Worm (Caenorhabditis elegans) whole organism, young adult: ENCODE measurements around the gene ZK666.4.

Source experiments
- B0035.1 ChIP-seq: sonication (generic microtip); optimal IDR thresholded peaks from 2 replicates; lab custom pipeline; 2016; ENCODE audit warnings: missing genetic modification characterization, mild to moderate bottlenecking, missing compliant biosample characterization, missing genotype, missing genetic modification reagents
- B0261.1 ChIP-seq: sonication (generic microtip); optimal IDR thresholded peaks from 2 replicates; lab custom pipeline; 2016; ENCODE audit warnings: mild to moderate bottlenecking, missing genetic modification characterization, moderate library complexity, missing compliant biosample characterization
- C17E4.6 ChIP-seq: fragments of 200-800 bp; sonication (Bioruptor generic); IDR thresholded peaks from 2 replicates; pipeline ENCODE4 v1.3.6; 2022; ENCODE audit warnings: missing genetic modification reagents, missing genetic modification characterization, missing compliant biosample characterization
- F33H1.4 ChIP-seq: fragments of 200-800 bp; sonication (Bioruptor generic); IDR thresholded peaks from 2 replicates; pipeline ENCODE4 v1.3.6; 2022; ENCODE audit warnings: missing genetic modification reagents, missing genetic modification characterization, missing compliant biosample characterization
- F39B2.1 ChIP-seq: fragments of 200-800 bp; sonication (Bioruptor generic); IDR thresholded peaks from 2 replicates; pipeline ENCODE4 v1.3.6; 2022; ENCODE audit warnings: missing genetic modification reagents, missing genetic modification characterization, missing compliant biosample characterization
- F55B11.4 ChIP-seq: sonication (generic microtip); optimal IDR thresholded peaks from 2 replicates; lab custom pipeline; 2016; ENCODE audit warnings: missing compliant biosample characterization, missing genetic modification characterization, borderline replicate concordance; ENCODE audit not compliant: insufficient read depth
- F57A8.1 ChIP-seq: fragments of 200-800 bp; sonication (Bioruptor generic); optimal IDR thresholded peaks from 2 replicates; lab custom pipeline; 2018; ENCODE audit warnings: mild to moderate bottlenecking, missing genetic modification characterization, moderate library complexity, missing compliant biosample characterization
- F57C9.4 ChIP-seq: sonication (generic microtip); optimal IDR thresholded peaks from 2 replicates; lab custom pipeline; 2017; ENCODE audit warnings: mild to moderate bottlenecking, missing genetic modification characterization, missing compliant biosample characterization
- T07F8.4 ChIP-seq: sonication (generic microtip); optimal IDR thresholded peaks from 2 replicates; lab custom pipeline; 2016; ENCODE audit warnings: mild to moderate bottlenecking, missing genetic modification characterization, moderate library complexity, missing compliant biosample characterization
- Y79H2A.3 ChIP-seq: fragments of 200-800 bp; sonication (Bioruptor generic); conservative IDR thresholded peaks from 2 replicates; pipeline ENCODE4 v1.3.6; 2022; ENCODE audit warnings: missing genetic modification reagents, missing genetic modification characterization, missing compliant biosample characterization
- ZK185.1 ChIP-seq: sonication (generic microtip); optimal IDR thresholded peaks from 2 replicates; lab custom pipeline; 2016; ENCODE audit warnings: mild to moderate bottlenecking, missing genetic modification characterization, missing compliant biosample characterization; ENCODE audit not compliant: poor library complexity, severe bottlenecking
- akir-1 ChIP-seq: fragments of 200-800 bp; sonication (Bioruptor generic); optimal IDR thresholded peaks from 2 replicates; lab custom pipeline; 2018; ENCODE audit warnings: mild to moderate bottlenecking, missing genetic modification characterization, moderate library complexity, missing compliant biosample characterization
- atf-7 ChIP-seq: sonication (generic microtip); optimal IDR thresholded peaks from 2 replicates; lab custom pipeline; 2017; ENCODE audit warnings: mild to moderate bottlenecking, missing genetic modification characterization, missing compliant biosample characterization
- athp-1 ChIP-seq: sonication (generic microtip); optimal IDR thresholded peaks from 2 replicates; lab custom pipeline; 2017; ENCODE audit warnings: mild to moderate bottlenecking, missing genetic modification characterization, missing compliant biosample characterization
- attf-6 ChIP-seq: fragments of 200-800 bp; sonication (Bioruptor generic); IDR thresholded peaks from 2 replicates; pipeline ENCODE4 v1.3.6; 2022; ENCODE audit warnings: missing genetic modification reagents, missing genetic modification characterization, missing compliant biosample characterization
- bed-2 ChIP-seq: fragments of 200-800 bp; sonication (Bioruptor generic); IDR thresholded peaks from 2 replicates; pipeline ENCODE4 v1.3.6; 2022; ENCODE audit warnings: missing genetic modification reagents, missing genetic modification characterization, missing compliant biosample characterization
- ceh-40 ChIP-seq: fragments of 200-800 bp; sonication (Bioruptor generic); IDR thresholded peaks from 2 replicates; pipeline ENCODE4 v1.3.6; 2022; ENCODE audit warnings: missing genetic modification characterization, missing compliant biosample characterization
- ceh-58 ChIP-seq: fragments of 200-800 bp; sonication (Bioruptor generic); IDR thresholded peaks from 2 replicates; pipeline ENCODE4 v1.3.6; 2022; ENCODE audit warnings: missing genetic modification characterization, missing compliant biosample characterization
- die-1 ChIP-seq: sonication (generic microtip); optimal IDR thresholded peaks from 2 replicates; lab custom pipeline; 2016; ENCODE audit warnings: missing genotype, mild to moderate bottlenecking, missing genetic modification characterization, missing compliant biosample characterization
- dpl-1 ChIP-seq: fragments of 150-350 bp; optimal IDR thresholded peaks from 2 replicates; lab custom pipeline; 2014; ENCODE audit warnings: missing biosample characterization, missing genetic modification reagents, missing genetic modification characterization
- egl-44 ChIP-seq: fragments of 200-800 bp; sonication (Bioruptor generic); IDR thresholded peaks from 2 replicates; pipeline ENCODE4 v1.3.6; 2022; ENCODE audit warnings: missing genetic modification reagents, missing genetic modification characterization, missing compliant biosample characterization
- egrh-3 ChIP-seq: fragments of 200-800 bp; sonication (Bioruptor generic); IDR thresholded peaks from 2 replicates; pipeline ENCODE4 v1.3.6; 2022; ENCODE audit warnings: missing genetic modification reagents, missing genetic modification characterization, missing compliant biosample characterization
- hlh-26 ChIP-seq: fragments of 200-800 bp; sonication (Bioruptor generic); conservative IDR thresholded peaks from 2 replicates; pipeline ENCODE4 v1.3.6; 2022; ENCODE audit warnings: missing genetic modification reagents, missing genetic modification characterization, missing compliant biosample characterization
- hrde-1 ChIP-seq: sonication (generic microtip); optimal IDR thresholded peaks from 2 replicates; lab custom pipeline; 2016; ENCODE audit warnings: missing genetic modification characterization, mild to moderate bottlenecking, missing compliant biosample characterization, moderate library complexity, missing genotype, missing genetic modification reagents, borderline replicate concordance
- let-607 ChIP-seq, 2 experiments: fragments of 200-800 bp in 1 of 2; sonication (Bioruptor generic) in 1 of 2; sonication (generic microtip) in 1 of 2; optimal IDR thresholded peaks; 2 replicates each; lab custom pipeline; 2016 to 2018; ENCODE audit warnings: mild to moderate bottlenecking in 2 of 2, missing compliant biosample characterization in 2 of 2, missing genetic modification characterization in 2 of 2, moderate library complexity in 2 of 2, missing genotype in 1 of 2
- lin-26 ChIP-seq: fragments of 200-800 bp; sonication (Bioruptor generic); IDR thresholded peaks from 2 replicates; pipeline ENCODE4 v1.3.6; 2022; ENCODE audit warnings: missing genetic modification reagents, missing genetic modification characterization, missing compliant biosample characterization
- lin-54 ChIP-seq: fragments of 200-800 bp; sonication (Bioruptor generic); optimal IDR thresholded peaks from 2 replicates; lab custom pipeline; 2018; ENCODE audit warnings: mild to moderate bottlenecking, missing genetic modification characterization, missing compliant biosample characterization
- lir-1 ChIP-seq: fragments of 200-800 bp; sonication (Bioruptor generic); conservative IDR thresholded peaks from 2 replicates; pipeline ENCODE4 v1.3.6; 2022; ENCODE audit warnings: missing genetic modification reagents, missing genetic modification characterization, missing compliant biosample characterization
- lsl-1 ChIP-seq: fragments of 200-800 bp; sonication (Bioruptor generic); optimal IDR thresholded peaks from 2 replicates; lab custom pipeline; 2018; ENCODE audit warnings: mild to moderate bottlenecking, missing genetic modification characterization, moderate library complexity, missing compliant biosample characterization
- madf-3 ChIP-seq: fragments of 200-800 bp; sonication (Bioruptor generic); IDR thresholded peaks from 2 replicates; pipeline ENCODE4 v1.3.6; 2022; ENCODE audit warnings: missing genetic modification reagents, missing genetic modification characterization, missing compliant biosample characterization
- madf-6 ChIP-seq: fragments of 200-800 bp; sonication (Bioruptor generic); IDR thresholded peaks from 2 replicates; pipeline ENCODE4 v1.3.6; 2022; ENCODE audit warnings: missing genetic modification reagents, missing genetic modification characterization, missing compliant biosample characterization
- madf-8 ChIP-seq: fragments of 200-800 bp; sonication (Bioruptor generic); conservative IDR thresholded peaks from 2 replicates; pipeline ENCODE4 v1.3.6; 2022; ENCODE audit warnings: missing genetic modification reagents, missing genetic modification characterization, missing compliant biosample characterization
- mel-28 ChIP-seq: sonication (generic microtip); optimal IDR thresholded peaks from 2 replicates; lab custom pipeline; 2016; ENCODE audit warnings: borderline replicate concordance, mild to moderate bottlenecking, missing genetic modification characterization, missing compliant biosample characterization
- mes-4 ChIP-seq: sonication (generic microtip); optimal IDR thresholded peaks from 2 replicates; lab custom pipeline; 2016; ENCODE audit warnings: missing genotype, missing genetic modification characterization, missing compliant biosample characterization
- nfyb-1 ChIP-seq: fragments of 200-800 bp; sonication (Bioruptor generic); IDR thresholded peaks from 2 replicates; pipeline ENCODE4 v1.3.6; 2022; ENCODE audit warnings: missing genetic modification reagents, missing genetic modification characterization, missing compliant biosample characterization
- nhr-120 ChIP-seq: fragments of 200-800 bp; sonication (Bioruptor generic); IDR thresholded peaks from 2 replicates; pipeline ENCODE4 v1.3.6; 2022; ENCODE audit warnings: missing genetic modification characterization, missing compliant biosample characterization
- nhr-179 ChIP-seq: sonication (generic microtip); optimal IDR thresholded peaks from 2 replicates; lab custom pipeline; 2016; ENCODE audit warnings: mild to moderate bottlenecking, missing genetic modification characterization, missing compliant biosample characterization
- nhr-27 ChIP-seq: fragments of 200-800 bp; sonication (Bioruptor generic); optimal IDR thresholded peaks from 2 replicates; lab custom pipeline; 2018; ENCODE audit warnings: mild to moderate bottlenecking, missing genetic modification characterization, moderate library complexity, missing compliant biosample characterization
- nhr-80 ChIP-seq: sonication (generic microtip); optimal IDR thresholded peaks from 2 replicates; lab custom pipeline; 2016; ENCODE audit warnings: missing genetic modification characterization, missing compliant biosample characterization
- pbrm-1 ChIP-seq: fragments of 200-800 bp; sonication (Bioruptor generic); IDR thresholded peaks from 2 replicates; pipeline ENCODE4 v1.3.6; 2022; ENCODE audit warnings: missing genetic modification reagents, missing genetic modification characterization, missing compliant biosample characterization
- pha-4 ChIP-seq: fragments of 150-350 bp; sonication (generic microtip); optimal IDR thresholded peaks from 2 replicates; lab custom pipeline; 2014; ENCODE audit warnings: missing biosample characterization, missing genetic modification reagents, missing genetic modification characterization
- repo-1 ChIP-seq: sonication (generic microtip); optimal IDR thresholded peaks from 2 replicates; lab custom pipeline; 2017; ENCODE audit warnings: mild to moderate bottlenecking, missing genetic modification characterization, missing compliant biosample characterization
- snpc-1.1 ChIP-seq: sonication (generic microtip); optimal IDR thresholded peaks from 2 replicates; lab custom pipeline; 2017; ENCODE audit warnings: missing genetic modification characterization, mild to moderate bottlenecking, missing compliant biosample characterization, antibody characterized with exemption, moderate library complexity, missing genotype, missing genetic modification reagents; ENCODE audit not compliant: insufficient read depth
- snpc-1.3 ChIP-seq: sonication (generic microtip); optimal IDR thresholded peaks from 2 replicates; lab custom pipeline; 2017; ENCODE audit warnings: missing genetic modification characterization, mild to moderate bottlenecking, missing compliant biosample characterization, antibody characterized with exemption, moderate library complexity, missing genotype, missing genetic modification reagents; ENCODE audit not compliant: insufficient read depth
- snpc-3.4 ChIP-seq: sonication (generic microtip); optimal IDR thresholded peaks from 2 replicates; lab custom pipeline; 2017; ENCODE audit warnings: missing genetic modification characterization, mild to moderate bottlenecking, missing compliant biosample characterization, antibody characterized with exemption, moderate library complexity, missing genotype, missing genetic modification reagents
- snpc-4 ChIP-seq, 5 experiments: fragments of 150-350 bp in 1 of 5; sonication (generic microtip) in 4 of 5; optimal IDR thresholded peaks; 2 replicates each; lab custom pipeline; 2014 to 2018; ENCODE audit warnings: missing genetic modification characterization in 5 of 5, missing biosample characterization in 3 of 5, antibody characterized with exemption in 2 of 5, mild to moderate bottlenecking in 2 of 5, missing compliant biosample characterization in 2 of 5, missing genotype in 2 of 5, moderate library complexity in 2 of 5, missing genetic modification reagents in 1 of 5
- somi-1 ChIP-seq: fragments of 200-800 bp; sonication (Bioruptor generic); optimal IDR thresholded peaks from 2 replicates; lab custom pipeline; 2018; ENCODE audit warnings: mild to moderate bottlenecking, missing genetic modification characterization, missing compliant biosample characterization

Gene ZK666.4

ce11 chrII:10450335-10450734 lies 26.7 kb upstream of the ZK666.4 start:
- TF ChIP-seq B0035.1 (tag; lab: Kevin White, UChicago): no peak
- TF ChIP-seq nhr-27 (tag; lab: Kevin White, UChicago): no peak
- no peak for TF ChIP-seq F33H1.4 (GFP tag; lab: Robert Waterston, UW)
- TF ChIP-seq snpc-1.3 (tag; lab: Kevin White, UChicago): no peak
- TF ChIP-seq somi-1 (GFP tag; lab: Kevin White, UChicago): no peak
- no peak for TF ChIP-seq T07F8.4 (tag; lab: Kevin White, UChicago)
- TF ChIP-seq let-607 (tag; optimal IDR thresholded peaks at IDR 0.05; lab: Kevin White, UChicago): no peak
- no peak for TF ChIP-seq pbrm-1 (GFP tag; lab: Robert Waterston, UW)
- TF ChIP-seq lin-54 (GFP tag; lab: Kevin White, UChicago): no peak
- TF ChIP-seq F57A8.1 (GFP tag; lab: Kevin White, UChicago): no peak
- TF ChIP-seq snpc-3.4 (tag; lab: Kevin White, UChicago): no peak
- no peak for TF ChIP-seq nhr-179 (tag; lab: Kevin White, UChicago)
- peak; percentile 66; the same call in 1 of the 2 replicates for TF ChIP-seq nfyb-1 (GFP tag; lab: Robert Waterston, UW)
- no peak for TF ChIP-seq snpc-1.1
- no peak for TF ChIP-seq mes-4
- no peak for TF ChIP-seq egrh-3 (GFP tag; lab: Robert Waterston, UW)
- no peak for TF ChIP-seq madf-3 (GFP tag; lab: Robert Waterston, UW)
- TF ChIP-seq lin-26 (GFP tag; lab: Robert Waterston, UW): no peak
- no peak for TF ChIP-seq akir-1 (GFP tag; lab: Kevin White, UChicago)
- TF ChIP-seq F57C9.4 (tag; lab: Kevin White, UChicago): no peak
- no peak for TF ChIP-seq nhr-80 (tag; lab: Kevin White, UChicago)
- TF ChIP-seq ceh-58 (GFP tag; lab: Robert Waterston, UW): no peak
- no peak for TF ChIP-seq hrde-1 (tag; lab: Kevin White, UChicago)
- TF ChIP-seq dpl-1 (GFP tag; lab: Kevin White, UChicago): no peak
- no peak for TF ChIP-seq F55B11.4
- TF ChIP-seq C17E4.6 (GFP tag; lab: Robert Waterston, UW): no peak
- TF ChIP-seq madf-6: peak; percentile 34; the same call in 1 of the 2 replicates
- no peak for TF ChIP-seq F39B2.1
- no peak for TF ChIP-seq die-1 (tag; lab: Kevin White, UChicago)
- TF ChIP-seq ZK185.1 (tag; lab: Kevin White, UChicago): peak; percentile 10
- TF ChIP-seq ceh-40 (GFP tag; lab: Robert Waterston, UW): no peak
- peak; percentile 61; the same call in 1 of the 2 replicates for TF ChIP-seq Y79H2A.3
- TF ChIP-seq lir-1 (GFP tag; lab: Robert Waterston, UW): no peak
- no peak for TF ChIP-seq atf-7 (tag; lab: Kevin White, UChicago)
- TF ChIP-seq B0261.1 (tag; lab: Kevin White, UChicago): no peak
- no peak for TF ChIP-seq bed-2 (GFP tag; lab: Robert Waterston, UW)
- TF ChIP-seq hlh-26 (GFP tag; lab: Robert Waterston, UW): no peak
- no peak for TF ChIP-seq madf-8 (GFP tag; lab: Robert Waterston, UW)
- TF ChIP-seq nhr-120 (GFP tag; lab: Robert Waterston, UW): no peak
- peak; percentile 49 for TF ChIP-seq athp-1 (tag; lab: Kevin White, UChicago)
- no peak for TF ChIP-seq snpc-4 (GFP tag; optimal IDR thresholded peaks at IDR 0.05; lab: Kevin White, UChicago)
- no peak for TF ChIP-seq snpc-4 (tag; optimal IDR thresholded peaks at IDR 0.05; lab: Kevin White, UChicago)
- TF ChIP-seq pha-4: no peak
- no peak for TF ChIP-seq attf-6 (GFP tag; lab: Robert Waterston, UW)
- no peak for TF ChIP-seq lsl-1 (GFP tag; lab: Kevin White, UChicago)
- no peak for TF ChIP-seq egl-44 (GFP tag; lab: Robert Waterston, UW)
- peak; percentile 86 for TF ChIP-seq repo-1
- peak; percentile 68 for TF ChIP-seq mel-28 (tag; lab: Kevin White, UChicago)
